Fruit fly (Drosophila melanogaster): ENCODE results near the gene CG9175.
A peak's percentile ranks its signal among the peaks of the same experiment; 100 is the strongest.

CG9175 gene

DNA sequence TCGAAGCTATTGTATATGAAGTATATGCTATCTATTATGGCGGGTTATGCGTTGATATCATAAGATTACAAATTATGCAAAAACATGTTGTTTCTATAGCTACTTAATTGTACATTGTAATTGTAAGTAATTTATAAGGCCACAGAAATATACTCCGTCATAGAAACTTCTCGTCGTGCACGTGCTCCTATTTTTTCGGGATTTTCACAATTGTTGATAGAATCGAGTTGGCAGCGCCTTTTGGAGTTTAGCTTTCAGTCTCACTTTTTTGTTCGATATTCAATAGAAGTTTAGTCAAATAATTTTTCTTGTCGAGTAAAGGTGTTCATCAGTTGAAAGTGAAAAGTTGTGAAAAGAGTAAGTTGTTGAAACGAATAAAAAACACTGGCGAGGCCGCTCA, 19.4 kb upstream of the CG9175 start, which contains the start of gene CG31642:
CG31642 (plus strand) TSS at position 301 of the 400 bp plus-strand sequence.
- TF ChIP-seq tj (GFP tag; optimal IDR thresholded peaks at IDR 0.05) = no peak
- no peak for TF ChIP-seq CG11617 (GFP tag; optimal IDR thresholded peaks at IDR 0.05)
- no peak for TF ChIP-seq CG12768 (GFP tag; optimal IDR thresholded peaks at IDR 0.05)
- TF ChIP-seq CG7101 (tag; optimal IDR thresholded peaks at IDR 0.05) = no peak
- no peak for TF ChIP-seq kay (GFP tag; ENCODE audit: borderline replicate concordance)
- TF ChIP-seq Mnt (GFP tag; optimal IDR thresholded peaks at IDR 0.05) = no peak
- no peak for TF ChIP-seq cic (GFP tag; optimal IDR thresholded peaks at IDR 0.05)
- TF ChIP-seq pad (GFP tag; optimal IDR thresholded peaks at IDR 0.05) = no peak
- no peak for TF ChIP-seq cnc (optimal IDR thresholded peaks at IDR 0.05)
- no peak for TF ChIP-seq CG33017 (tag; optimal IDR thresholded peaks at IDR 0.05)
- no peak for TF ChIP-seq ovo (GFP tag; optimal IDR thresholded peaks at IDR 0.05)

- no peak for TF ChIP-seq toe (GFP tag; optimal IDR thresholded peaks at IDR 0.05)
- no peak for TF ChIP-seq CG7101 (tag; optimal IDR thresholded peaks at IDR 0.05)
- TF ChIP-seq Crg-1 (GFP tag; optimal IDR thresholded peaks at IDR 0.05) = no peak
- TF ChIP-seq kay (GFP tag; ENCODE audit: borderline replicate concordance) = peak; percentile 66
Observed at dm6 chr2L:6110781-6111180, 12.0 kb upstream of the CG9175 start.

- TF ChIP-seq CG33017 (tag; optimal IDR thresholded peaks at IDR 0.05) (no peak), CG12768 (GFP tag; optimal IDR thresholded peaks at IDR 0.05) (no peak), Clk (GFP tag; optimal IDR thresholded peaks at IDR 0.05) (no peak), CG7101 (tag; optimal IDR thresholded peaks at IDR 0.05) (no peak), CG5204 (GFP tag; optimal IDR thresholded peaks at IDR 0.05) (no peak), CG14711 (tag; optimal IDR thresholded peaks at IDR 0.05) (no peak), tj (GFP tag; optimal IDR thresholded peaks at IDR 0.05) (no peak), kay (GFP tag; ENCODE audit: borderline replicate concordance) (no peak)
Observed at dm6 chr2L:6109313-6109847, 10.6 kb upstream of the CG9175 start.

DNA sequence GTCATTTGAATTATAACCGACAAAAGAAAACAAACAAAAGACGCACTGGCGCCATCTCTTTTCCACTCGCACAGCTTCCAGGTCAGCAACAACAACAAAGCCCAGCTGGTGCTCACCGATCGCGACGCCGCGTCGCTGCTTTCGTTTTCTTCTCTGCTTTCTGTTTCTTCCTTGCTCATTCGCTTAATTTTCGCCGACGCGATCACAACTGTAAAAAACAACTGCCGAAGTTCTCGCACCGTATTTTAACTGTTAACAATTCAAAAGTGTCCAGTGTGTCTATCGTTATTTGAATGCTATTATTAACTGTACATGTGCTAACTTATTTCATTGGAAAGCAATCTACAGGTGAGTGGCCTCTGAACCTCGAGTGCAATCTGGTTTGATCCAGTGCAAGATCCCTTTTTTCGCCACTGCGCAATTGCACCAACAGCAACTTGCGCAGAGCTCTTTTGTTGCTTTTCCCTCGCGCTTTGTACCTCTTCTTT, 1.5 kb upstream of the CG9175 start, which contains the start of gene stai:
stai (plus strand) TSS at position 176 of the 488 bp plus-strand sequence.
- TF ChIP-seq cnc (optimal IDR thresholded peaks at IDR 0.05) (no peak), bab1 (GFP tag; optimal IDR thresholded peaks at IDR 0.05) (peak; percentile 26), Hr96 (GFP tag; optimal IDR thresholded peaks at IDR 0.05) (no peak), CG11617 (GFP tag; optimal IDR thresholded peaks at IDR 0.05) (no peak), CG12768 (GFP tag; optimal IDR thresholded peaks at IDR 0.05) (no peak), ovo (GFP tag; optimal IDR thresholded peaks at IDR 0.05) (peak; percentile 51), CG5204 (GFP tag; optimal IDR thresholded peaks at IDR 0.05) (no peak), Clk (GFP tag; optimal IDR thresholded peaks at IDR 0.05) (no peak), Mnt (GFP tag; optimal IDR thresholded peaks at IDR 0.05) (no peak), CG1620 (GFP tag; optimal IDR thresholded peaks at IDR 0.05) (no peak), tj (GFP tag; optimal IDR thresholded peaks at IDR 0.05) (peak; percentile 84), CG7101 (tag; optimal IDR thresholded peaks at IDR 0.05) (no peak), pad (GFP tag; optimal IDR thresholded peaks at IDR 0.05) (no peak), Crg-1 (GFP tag; optimal IDR thresholded peaks at IDR 0.05) (no peak), CG14711 (tag; optimal IDR thresholded peaks at IDR 0.05) (no peak), cic (GFP tag; optimal IDR thresholded peaks at IDR 0.05) (no peak), CG7045 (GFP tag; optimal IDR thresholded peaks at IDR 0.05) (no peak), kay (GFP tag; ENCODE audit: borderline replicate concordance) (no peak), CG33017 (tag; optimal IDR thresholded peaks at IDR 0.05) (no peak), toe (GFP tag; optimal IDR thresholded peaks at IDR 0.05) (no peak)

DNA sequence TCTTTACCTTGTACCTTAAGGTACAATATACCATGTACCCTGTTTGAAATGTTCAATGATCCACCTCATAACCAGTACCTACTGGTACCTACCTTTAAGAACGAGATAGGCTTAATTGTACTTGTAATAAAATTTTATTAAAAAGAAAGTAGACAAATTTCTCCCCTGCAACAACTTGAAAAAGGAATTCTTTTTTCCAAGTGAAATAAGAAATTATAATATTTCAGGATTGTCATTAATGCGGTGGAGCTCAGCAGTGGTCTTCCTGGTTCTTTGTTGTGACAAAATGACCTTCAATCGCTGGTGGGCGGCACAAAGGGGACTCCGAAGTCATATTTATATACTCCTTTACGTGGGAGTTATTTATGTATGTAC, 491 bp upstream of the CG9175 start:
- TF ChIP-seq kay (GFP tag; ENCODE audit: borderline replicate concordance) (peak; percentile 81), cnc (optimal IDR thresholded peaks at IDR 0.05) (no peak)

DNA sequence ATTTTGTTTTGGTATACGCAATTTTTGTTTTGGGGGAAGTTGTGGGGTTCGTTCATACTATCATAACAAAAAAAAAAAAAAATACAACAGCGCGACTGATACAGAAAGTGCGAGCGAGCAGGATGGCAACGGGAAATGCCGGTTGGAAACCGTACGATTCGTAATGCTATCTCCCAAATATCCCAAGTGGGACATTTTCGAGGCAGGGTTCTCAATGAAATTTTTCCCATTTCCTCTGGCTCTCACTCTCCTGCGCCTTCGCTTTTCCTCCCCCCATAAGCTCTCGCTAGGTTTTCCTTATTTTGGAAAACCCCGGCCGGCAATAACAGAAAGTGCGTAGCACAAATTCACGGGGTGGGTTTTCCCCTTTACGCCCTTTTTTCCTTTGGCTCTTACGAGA, 6.5 kb downstream of the CG9175 start:
- no peak for TF ChIP-seq CG11617 (GFP tag; optimal IDR thresholded peaks at IDR 0.05)
- no peak for TF ChIP-seq bab1 (GFP tag; optimal IDR thresholded peaks at IDR 0.05)
- TF ChIP-seq CG14711 (tag; optimal IDR thresholded peaks at IDR 0.05) = no peak
- no peak for TF ChIP-seq ovo (GFP tag; optimal IDR thresholded peaks at IDR 0.05)
- TF ChIP-seq Hr96 (GFP tag; optimal IDR thresholded peaks at IDR 0.05) = no peak
- TF ChIP-seq toe (GFP tag; optimal IDR thresholded peaks at IDR 0.05) = no peak
- TF ChIP-seq Mnt (GFP tag; optimal IDR thresholded peaks at IDR 0.05) = no peak
- no peak for TF ChIP-seq CG12768 (GFP tag; optimal IDR thresholded peaks at IDR 0.05)
- no peak for TF ChIP-seq CG1620 (GFP tag; optimal IDR thresholded peaks at IDR 0.05)
- no peak for TF ChIP-seq tj (GFP tag; optimal IDR thresholded peaks at IDR 0.05)

DNA sequence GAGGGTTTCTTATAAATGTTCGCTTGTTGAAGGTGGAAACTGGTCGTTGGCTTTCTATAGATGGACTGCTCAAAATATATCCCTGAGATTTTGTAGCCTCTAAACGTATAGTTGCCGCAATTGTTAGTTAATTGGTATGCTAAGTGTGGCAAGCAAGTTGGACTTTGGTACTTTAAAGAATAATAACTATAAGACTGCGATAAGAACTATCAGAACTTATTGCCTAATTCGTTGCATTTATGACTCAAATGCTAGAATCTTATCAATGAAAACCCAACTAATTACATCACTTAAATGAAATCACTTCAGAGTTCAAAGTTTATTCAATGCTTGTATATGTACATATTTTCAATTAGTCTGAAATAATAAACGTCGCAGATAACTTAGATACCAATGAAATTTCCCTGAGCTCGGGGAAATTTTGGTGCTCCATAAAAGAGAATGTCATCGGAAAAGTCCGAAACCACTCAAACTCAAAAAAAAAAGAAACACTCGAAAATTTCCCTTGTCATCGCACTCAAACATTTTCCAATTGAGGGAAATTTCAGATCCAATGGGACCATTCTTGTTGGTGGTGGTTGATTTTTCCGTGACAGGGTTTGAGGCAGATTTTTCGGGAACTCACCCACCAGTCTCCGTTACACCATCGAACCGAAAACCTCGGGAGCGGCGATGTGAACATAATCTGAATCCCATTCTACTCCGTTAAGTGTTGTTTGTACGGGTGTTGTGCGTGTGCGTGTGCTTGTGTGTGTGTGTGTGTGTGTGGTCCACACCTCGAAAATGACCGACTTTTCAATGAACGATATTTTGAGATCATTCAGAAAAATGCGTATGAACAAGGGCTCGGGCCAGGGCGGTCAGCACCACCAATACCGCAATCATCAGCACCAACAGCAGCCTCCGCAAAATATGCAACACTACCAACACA, 7.7 kb downstream of the CG9175 start, which contains the start of gene CG45075:
CG45075 (plus strand) TSS at position 627 of the 931 bp plus-strand sequence.
- TF ChIP-seq kay (GFP tag; ENCODE audit: borderline replicate concordance) (peak; percentile 88), Mnt (GFP tag; optimal IDR thresholded peaks at IDR 0.05) (no peak)
